Fruit fly (Drosophila melanogaster): Measurements from ENCODE around the gene Ir94b.
A peak's percentile ranks its signal among the peaks of the same experiment; 100 is the strongest.

The Ir94b gene

DNA sequence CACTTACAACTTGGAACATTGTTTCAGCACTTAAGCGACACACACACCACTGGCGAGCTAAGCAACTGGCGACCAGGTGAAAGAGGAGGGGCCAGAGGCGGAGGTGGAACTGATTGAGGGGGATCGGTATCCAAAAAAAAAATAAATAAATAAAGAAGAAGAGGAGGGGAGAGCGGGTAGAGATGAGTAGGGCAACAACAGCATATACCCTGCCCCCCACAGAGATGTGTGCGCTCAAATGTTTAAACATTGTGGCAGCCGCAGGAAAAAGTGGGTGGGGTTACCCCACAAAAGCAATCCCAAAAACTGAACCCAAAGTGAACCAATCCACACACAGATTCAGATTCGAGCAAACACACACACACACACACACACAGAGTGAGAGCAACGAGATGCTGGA, 33.4 kb upstream of the Ir94b start:
- TF ChIP-seq foxo (GFP tag; optimal IDR thresholded peaks at IDR 0.05) = no peak
- TF ChIP-seq CG32264 (GFP tag; optimal IDR thresholded peaks at IDR 0.05) = no peak
- no peak for TF ChIP-seq dmrt93B (GFP tag; optimal IDR thresholded peaks at IDR 0.05)
- TF ChIP-seq tai (GFP tag; optimal IDR thresholded peaks at IDR 0.05) = no peak
- no peak for TF ChIP-seq psq (GFP tag; optimal IDR thresholded peaks at IDR 0.05)

DNA sequence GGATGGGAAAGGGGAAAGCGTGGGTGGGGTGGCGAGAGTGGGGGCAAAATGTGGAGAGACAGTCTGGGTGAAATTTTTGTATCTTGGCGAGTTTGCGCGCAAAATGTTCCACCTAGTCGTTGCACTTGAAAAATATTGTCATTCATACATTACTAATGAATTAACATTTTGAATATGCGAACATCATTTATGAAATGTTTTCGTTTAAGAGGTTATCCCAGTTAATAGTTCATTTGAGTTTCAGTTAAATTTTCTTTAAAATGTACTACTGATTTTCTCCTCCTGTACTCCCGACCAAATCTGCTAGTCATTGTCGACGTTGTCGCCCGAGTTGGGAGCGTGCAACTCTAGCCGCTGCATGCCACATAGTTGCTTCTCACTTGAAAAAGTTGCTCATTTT, 32.9 kb upstream of the Ir94b start:
- no peak for TF ChIP-seq h (GFP tag; optimal IDR thresholded peaks at IDR 0.05)
- no peak for TF ChIP-seq pan (optimal IDR thresholded peaks at IDR 0.05)
- TF ChIP-seq GATAd (GFP tag; optimal IDR thresholded peaks at IDR 0.05) = no peak
- TF ChIP-seq ey (GFP tag; optimal IDR thresholded peaks at IDR 0.05) = no peak
- TF ChIP-seq dmrt93B (GFP tag; optimal IDR thresholded peaks at IDR 0.05) = no peak
- no peak for TF ChIP-seq br (GFP tag; optimal IDR thresholded peaks at IDR 0.05)
- no peak for TF ChIP-seq OdsH (GFP tag; optimal IDR thresholded peaks at IDR 0.05)
- no peak for TF ChIP-seq Myc (optimal IDR thresholded peaks at IDR 0.05)
- no peak for TF ChIP-seq usp (GFP tag; optimal IDR thresholded peaks at IDR 0.05)
- no peak for TF ChIP-seq sage (GFP tag; optimal IDR thresholded peaks at IDR 0.05)
- TF ChIP-seq sv (GFP tag; optimal IDR thresholded peaks at IDR 0.05) = no peak

- no peak for TF ChIP-seq jim (GFP tag; optimal IDR thresholded peaks at IDR 0.05)
- no peak for TF ChIP-seq Myc (optimal IDR thresholded peaks at IDR 0.05)
- no peak for TF ChIP-seq dsf (GFP tag; optimal IDR thresholded peaks at IDR 0.05; ENCODE audit: borderline replicate concordance)
Measured at dm6 chr3R:22148274-22148673, 31.2 kb upstream of the Ir94b start.

- no peak for TF ChIP-seq fru (GFP tag; optimal IDR thresholded peaks at IDR 0.05)
- no peak for TF ChIP-seq N (GFP tag; optimal IDR thresholded peaks at IDR 0.05)
- no peak for TF ChIP-seq Hr78 (GFP tag; optimal IDR thresholded peaks at IDR 0.05)
- no peak for TF ChIP-seq Sp1 (GFP tag; optimal IDR thresholded peaks at IDR 0.05)
Measured at dm6 chr3R:22147426-22147825, 30.4 kb upstream of the Ir94b start.

dm6 chr3R:22146549-22146948, 29.5 kb upstream of the Ir94b start:
- TF ChIP-seq pan (optimal IDR thresholded peaks at IDR 0.05) = no peak
- TF ChIP-seq Hnf4 (GFP tag; optimal IDR thresholded peaks at IDR 0.05) = no peak
- TF ChIP-seq lola (GFP tag; optimal IDR thresholded peaks at IDR 0.05) = no peak
- TF ChIP-seq brk (GFP tag; optimal IDR thresholded peaks at IDR 0.05) = no peak
- TF ChIP-seq usp (GFP tag; optimal IDR thresholded peaks at IDR 0.05) = no peak
- TF ChIP-seq Hr78 (GFP tag; optimal IDR thresholded peaks at IDR 0.05) = no peak

dm6 chr3R:22145425-22146411, 28.7 kb upstream of the Ir94b start:
- TF ChIP-seq CG32264 (GFP tag; optimal IDR thresholded peaks at IDR 0.05) = no peak
- no peak for TF ChIP-seq Hr83 (GFP tag; optimal IDR thresholded peaks at IDR 0.05; ENCODE audit: poor library complexity, severe bottlenecking)
- peak in 1 of 2 experiments; percentile 3 for TF ChIP-seq foxo (GFP tag; optimal IDR thresholded peaks at IDR 0.05)
- TF ChIP-seq Sp1 (GFP tag; optimal IDR thresholded peaks at IDR 0.05) = no peak
- TF ChIP-seq Hr78 (GFP tag; optimal IDR thresholded peaks at IDR 0.05) = no peak
- no peak for TF ChIP-seq fru (GFP tag; optimal IDR thresholded peaks at IDR 0.05)
- no peak for TF ChIP-seq tai (GFP tag; optimal IDR thresholded peaks at IDR 0.05)
- TF ChIP-seq OdsH (GFP tag; optimal IDR thresholded peaks at IDR 0.05) = no peak
- TF ChIP-seq Dif (GFP tag; optimal IDR thresholded peaks at IDR 0.05; ENCODE audit: partially characterized antibody) = no peak
- TF ChIP-seq HLH106 (tag; optimal IDR thresholded peaks at IDR 0.05) = no peak
- no peak for TF ChIP-seq jim (GFP tag; optimal IDR thresholded peaks at IDR 0.05)
- no peak for TF ChIP-seq rgr (GFP tag; optimal IDR thresholded peaks at IDR 0.05)
- no peak for TF ChIP-seq dl (GFP tag; optimal IDR thresholded peaks at IDR 0.05; ENCODE audit: insufficient read depth in 1 of 2, partially characterized antibody in 2 of 2)
- TF ChIP-seq sv (GFP tag; optimal IDR thresholded peaks at IDR 0.05) = peak; percentile 63
- no peak for TF ChIP-seq Jra (GFP tag; optimal IDR thresholded peaks at IDR 0.05)
- no peak for TF ChIP-seq CrebA (GFP tag; optimal IDR thresholded peaks at IDR 0.05; ENCODE audit: borderline replicate concordance)
- TF ChIP-seq N (GFP tag; optimal IDR thresholded peaks at IDR 0.05) = no peak
- TF ChIP-seq dsf (GFP tag; optimal IDR thresholded peaks at IDR 0.05; ENCODE audit: borderline replicate concordance) = no peak
